Fruit fly (Drosophila melanogaster): ENCODE data around the gene C3G.

Gene C3G

dm6 chrX:6794190-6794589 is 9.2 kb downstream of the C3G start (continued):
- TF ChIP-seq nmo (GFP tag; optimal IDR thresholded peaks at IDR 0.05): peak; percentile 79
- TF ChIP-seq CG9215 (GFP tag; IDR thresholded peaks at IDR 0.05): peak; percentile 65
- peak; percentile 84 for TF ChIP-seq sob (GFP tag; IDR thresholded peaks at IDR 0.05)
- TF ChIP-seq tx (GFP tag; optimal IDR thresholded peaks at IDR 0.05): peak; percentile 57
- peak; percentile 67 for TF ChIP-seq nau (GFP tag; optimal IDR thresholded peaks at IDR 0.05)
- TF ChIP-seq CG8944 (GFP tag; optimal IDR thresholded peaks at IDR 0.05): peak; percentile 76
- TF ChIP-seq tio (GFP tag; optimal IDR thresholded peaks at IDR 0.05): peak; percentile 80
- peak; percentile 84 for TF ChIP-seq ttk (GFP tag; IDR thresholded peaks at IDR 0.05)
- peak; percentile 26 for TF ChIP-seq CG15696 (tag; optimal IDR thresholded peaks at IDR 0.05)
- peak; percentile 72 for TF ChIP-seq CG15514 (GFP tag; optimal IDR thresholded peaks at IDR 0.05)
- peak; percentile 50 for TF ChIP-seq CG4282 (GFP tag; optimal IDR thresholded peaks at IDR 0.05)
- TF ChIP-seq CG11398 (GFP tag; optimal IDR thresholded peaks at IDR 0.05): peak; percentile 28
- peak; percentile 82 for TF ChIP-seq HLH54F (GFP tag; optimal IDR thresholded peaks at IDR 0.05)
- peak; percentile 78 for TF ChIP-seq CG9817 (tag; optimal IDR thresholded peaks at IDR 0.05)
- no peak for TF ChIP-seq sna (GFP tag; IDR thresholded peaks at IDR 0.05; ENCODE audit: partially characterized antibody)
- TF ChIP-seq sim (GFP tag; IDR thresholded peaks at IDR 0.05): peak; percentile 59; the same call in 1 of the 2 replicates
- peak; percentile 77 for TF ChIP-seq CG13296 (GFP tag; optimal IDR thresholded peaks at IDR 0.05)
- TF ChIP-seq Bteb2 (GFP tag; optimal IDR thresholded peaks at IDR 0.05): peak; percentile 77
- TF ChIP-seq Doc3 (GFP tag; IDR thresholded peaks at IDR 0.05; ENCODE audit: partially characterized antibody): no peak
- TF ChIP-seq CG4707 (GFP tag; optimal IDR thresholded peaks at IDR 0.05): peak; percentile 48
- TF ChIP-seq CG10366 (GFP tag; IDR thresholded peaks at IDR 0.05): peak; percentile 91
- TF ChIP-seq Dll (GFP tag; IDR thresholded peaks at IDR 0.05; ENCODE audit: partially characterized antibody): no peak
- TF ChIP-seq CG4424 (GFP tag; optimal IDR thresholded peaks at IDR 0.05): peak; percentile 79
- peak; percentile 88 for TF ChIP-seq H2.0 (GFP tag; IDR thresholded peaks at IDR 0.05)
- TF ChIP-seq Neu2 (GFP tag; optimal IDR thresholded peaks at IDR 0.05; ENCODE audit: borderline replicate concordance): peak; percentile 50
- TF ChIP-seq B-H1 (GFP tag; IDR thresholded peaks at IDR 0.05): peak; percentile 74
- peak; percentile 56 for TF ChIP-seq Ets97D (GFP tag; optimal IDR thresholded peaks at IDR 0.05)
- peak; percentile 86 for TF ChIP-seq mam (GFP tag; optimal IDR thresholded peaks at IDR 0.05)
- TF ChIP-seq Hey (tag; optimal IDR thresholded peaks at IDR 0.05): peak; percentile 53
- peak; percentile 83 for TF ChIP-seq CG3281 (GFP tag; optimal IDR thresholded peaks at IDR 0.05)
- TF ChIP-seq Oli (tag; optimal IDR thresholded peaks at IDR 0.05): peak; percentile 87
- peak; percentile 85 for TF ChIP-seq NFAT (GFP tag; IDR thresholded peaks at IDR 0.05)
- peak; percentile 67 for TF ChIP-seq CG15011 (GFP tag; optimal IDR thresholded peaks at IDR 0.05)
- peak; percentile 72 for TF ChIP-seq wdn (GFP tag; IDR thresholded peaks at IDR 0.05)
- peak; percentile 37 for TF ChIP-seq Spps (tag; optimal IDR thresholded peaks at IDR 0.05)
- peak; percentile 79 for TF ChIP-seq Dad (GFP tag; optimal IDR thresholded peaks at IDR 0.05)
- TF ChIP-seq CG11247 (GFP tag; IDR thresholded peaks at IDR 0.05): peak; percentile 81
- TF ChIP-seq Doc2 (GFP tag; IDR thresholded peaks at IDR 0.05): 0 out of 2 replicates have a peak, but pooled peaks have one; percentile 41
- peak; percentile 72 for TF ChIP-seq BtbVII (GFP tag; optimal IDR thresholded peaks at IDR 0.05)
- no peak for TF ChIP-seq CG34376 (GFP tag; optimal IDR thresholded peaks at IDR 0.05)
- TF ChIP-seq HLHmδ (GFP tag; optimal IDR thresholded peaks at IDR 0.05): no peak
- TF ChIP-seq ap (GFP tag; IDR thresholded peaks at IDR 0.05): peak; percentile 86
- TF ChIP-seq Hr39 (optimal IDR thresholded peaks at IDR 0.05): no peak
- no peak for TF ChIP-seq cad (GFP tag; optimal IDR thresholded peaks at IDR 0.05)
- TF ChIP-seq pita (GFP tag; optimal IDR thresholded peaks at IDR 0.05): no peak
- TF ChIP-seq otp (GFP tag; IDR thresholded peaks at IDR 0.05): peak; percentile 92
- TF ChIP-seq CG10267 (tag; optimal IDR thresholded peaks at IDR 0.05): peak; percentile 53
- peak; percentile 31 for TF ChIP-seq CG13894 (tag; optimal IDR thresholded peaks at IDR 0.05)
- TF ChIP-seq al (GFP tag; IDR thresholded peaks at IDR 0.05): peak; percentile 68
- TF ChIP-seq CG14441 (GFP tag; IDR thresholded peaks at IDR 0.05): peak; percentile 91
- peak; percentile 66; the same call in 1 of the 2 replicates for TF ChIP-seq bowl (GFP tag; IDR thresholded peaks at IDR 0.05)
- 0 out of 2 replicates have a peak, but pooled peaks have one; percentile 28 for TF ChIP-seq CG6272 (GFP tag; IDR thresholded peaks at IDR 0.05)

Data from whole organism, embryonic.